Worm (Caenorhabditis elegans) whole organism, young adult: ENCODE measurements around the gene T13C2.7.

Experiments used
- C17E4.6 ChIP-seq: fragments of 200-800 bp; sonication (Bioruptor generic); IDR thresholded peaks from 2 replicates; pipeline ENCODE4 v1.3.6; 2022; ENCODE audit warnings: missing genetic modification reagents, missing genetic modification characterization, missing compliant biosample characterization
- D2030.7 ChIP-seq: fragments of 200-800 bp; sonication (Bioruptor generic); IDR thresholded peaks from 2 replicates; pipeline ENCODE4 v1.3.6; 2022; ENCODE audit warnings: missing genetic modification reagents, missing genetic modification characterization, missing compliant biosample characterization
- F22D6.2 ChIP-seq: sonication (generic microtip); optimal IDR thresholded peaks from 2 replicates; lab custom pipeline; 2016; ENCODE audit warnings: mild to moderate bottlenecking, missing genetic modification characterization, missing compliant biosample characterization
- F23B12.7 ChIP-seq: sonication (generic microtip); optimal IDR thresholded peaks from 2 replicates; lab custom pipeline; 2017; ENCODE audit warnings: missing genetic modification characterization, mild to moderate bottlenecking, missing compliant biosample characterization, antibody characterized with exemption, moderate library complexity; ENCODE audit not compliant: insufficient read depth
- K11D2.4 ChIP-seq: fragments of 200-800 bp; sonication (Bioruptor generic); IDR thresholded peaks from 2 replicates; pipeline ENCODE4 v1.3.6; 2022; ENCODE audit warnings: missing genetic modification reagents, missing genetic modification characterization, missing compliant biosample characterization
- Y53F4B.3 ChIP-seq: fragments of 200-800 bp; sonication (Bioruptor generic); IDR thresholded peaks from 2 replicates; pipeline ENCODE4 v1.3.6; 2022; ENCODE audit warnings: missing genetic modification reagents, missing genetic modification characterization, missing compliant biosample characterization
- Y56A3A.18 ChIP-seq: fragments of 200-800 bp; sonication (Bioruptor generic); IDR thresholded peaks from 2 replicates; pipeline ENCODE4 v1.3.6; 2022; ENCODE audit warnings: missing genetic modification reagents, missing genetic modification characterization, missing compliant biosample characterization
- Y79H2A.3 ChIP-seq: fragments of 200-800 bp; sonication (Bioruptor generic); conservative IDR thresholded peaks from 2 replicates; pipeline ENCODE4 v1.3.6; 2022; ENCODE audit warnings: missing genetic modification reagents, missing genetic modification characterization, missing compliant biosample characterization
- aptf-2 ChIP-seq: fragments of 200-800 bp; sonication (Bioruptor generic); conservative IDR thresholded peaks from 2 replicates; pipeline ENCODE4 v1.3.6; 2022; ENCODE audit warnings: missing genetic modification reagents, missing genetic modification characterization, missing compliant biosample characterization
- atf-7 ChIP-seq: sonication (generic microtip); optimal IDR thresholded peaks from 2 replicates; lab custom pipeline; 2017; ENCODE audit warnings: mild to moderate bottlenecking, missing genetic modification characterization, missing compliant biosample characterization
- attf-6 ChIP-seq: fragments of 200-800 bp; sonication (Bioruptor generic); IDR thresholded peaks from 2 replicates; pipeline ENCODE4 v1.3.6; 2022; ENCODE audit warnings: missing genetic modification reagents, missing genetic modification characterization, missing compliant biosample characterization
- bed-1 ChIP-seq: fragments of 200-800 bp; sonication (Bioruptor generic); IDR thresholded peaks from 2 replicates; pipeline ENCODE4 v1.3.6; 2022; ENCODE audit warnings: missing genetic modification reagents, missing genetic modification characterization, missing compliant biosample characterization
- ceh-91 ChIP-seq: fragments of 200-800 bp; sonication (Bioruptor generic); IDR thresholded peaks from 2 replicates; pipeline ENCODE4 v1.3.6; 2022; ENCODE audit warnings: missing genetic modification reagents, missing genetic modification characterization, missing compliant biosample characterization
- die-1 ChIP-seq: sonication (generic microtip); optimal IDR thresholded peaks from 2 replicates; lab custom pipeline; 2016; ENCODE audit warnings: missing genotype, mild to moderate bottlenecking, missing genetic modification characterization, missing compliant biosample characterization
- dpff-1 ChIP-seq: sonication (generic microtip); optimal IDR thresholded peaks from 2 replicates; lab custom pipeline; 2017; ENCODE audit warnings: mild to moderate bottlenecking, missing genetic modification characterization, missing compliant biosample characterization
- dpl-1 ChIP-seq: fragments of 150-350 bp; optimal IDR thresholded peaks from 2 replicates; lab custom pipeline; 2014; ENCODE audit warnings: missing biosample characterization, missing genetic modification reagents, missing genetic modification characterization
- gei-17 ChIP-seq: fragments of 200-800 bp; sonication (Bioruptor generic); optimal IDR thresholded peaks from 2 replicates; lab custom pipeline; 2018; ENCODE audit warnings: mild to moderate bottlenecking, missing genetic modification characterization, missing compliant biosample characterization
- hsf-1 ChIP-seq: fragments of 200-800 bp; sonication (Bioruptor generic); IDR thresholded peaks from 2 replicates; pipeline ENCODE4 v1.3.6; 2022; ENCODE audit warnings: missing genetic modification reagents, missing genetic modification characterization, missing compliant biosample characterization
- lin-35 ChIP-seq, 3 experiments: fragments of 150-350 bp in 2 of 3; sonication (generic microtip) in 1 of 3; optimal IDR thresholded peaks; 2 replicates each; lab custom pipeline; 2014 to 2018; ENCODE audit warnings: missing biosample characterization in 3 of 3, missing genetic modification characterization in 3 of 3, missing genetic modification reagents in 3 of 3
- lin-40 ChIP-seq: sonication (generic microtip); optimal IDR thresholded peaks from 2 replicates; lab custom pipeline; 2016; ENCODE audit warnings: missing genetic modification characterization, mild to moderate bottlenecking, missing compliant biosample characterization, missing genotype, missing genetic modification reagents
- lsy-27 ChIP-seq: sonication (generic microtip); optimal IDR thresholded peaks from 2 replicates; lab custom pipeline; 2017; ENCODE audit warnings: missing genetic modification characterization, mild to moderate bottlenecking, missing compliant biosample characterization, antibody characterized with exemption, missing genotype, borderline replicate concordance; ENCODE audit not compliant: insufficient read depth
- madf-3 ChIP-seq: fragments of 200-800 bp; sonication (Bioruptor generic); IDR thresholded peaks from 2 replicates; pipeline ENCODE4 v1.3.6; 2022; ENCODE audit warnings: missing genetic modification reagents, missing genetic modification characterization, missing compliant biosample characterization
- mel-28 ChIP-seq: sonication (generic microtip); optimal IDR thresholded peaks from 2 replicates; lab custom pipeline; 2016; ENCODE audit warnings: borderline replicate concordance, mild to moderate bottlenecking, missing genetic modification characterization, missing compliant biosample characterization
- mes-4 ChIP-seq: sonication (generic microtip); optimal IDR thresholded peaks from 2 replicates; lab custom pipeline; 2016; ENCODE audit warnings: missing genotype, missing genetic modification characterization, missing compliant biosample characterization
- nhr-120 ChIP-seq: fragments of 200-800 bp; sonication (Bioruptor generic); IDR thresholded peaks from 2 replicates; pipeline ENCODE4 v1.3.6; 2022; ENCODE audit warnings: missing genetic modification characterization, missing compliant biosample characterization
- nhr-179 ChIP-seq: sonication (generic microtip); optimal IDR thresholded peaks from 2 replicates; lab custom pipeline; 2016; ENCODE audit warnings: mild to moderate bottlenecking, missing genetic modification characterization, missing compliant biosample characterization
- nhr-80 ChIP-seq: sonication (generic microtip); optimal IDR thresholded peaks from 2 replicates; lab custom pipeline; 2016; ENCODE audit warnings: missing genetic modification characterization, missing compliant biosample characterization
- nhr-90 ChIP-seq: sonication (generic microtip); optimal IDR thresholded peaks from 2 replicates; lab custom pipeline; 2016; ENCODE audit warnings: missing genotype, mild to moderate bottlenecking, missing genetic modification characterization, missing compliant biosample characterization
- rcor-1 ChIP-seq: fragments of 200-800 bp; sonication (Bioruptor generic); IDR thresholded peaks from 2 replicates; pipeline ENCODE4 v1.3.6; 2022; ENCODE audit warnings: missing genetic modification reagents, missing genetic modification characterization, missing compliant biosample characterization
- rec-8 ChIP-seq, 2 experiments: sonication (generic microtip); optimal IDR thresholded peaks; 2 replicates each; lab custom pipeline; 2016; ENCODE audit warnings: mild to moderate bottlenecking in 2 of 2, missing genetic modification characterization in 2 of 2, missing genetic modification reagents in 2 of 2, missing genotype in 2 of 2, missing biosample characterization in 1 of 2, missing compliant biosample characterization in 1 of 2, moderate library complexity in 1 of 2
- snpc-1.3 ChIP-seq: sonication (generic microtip); optimal IDR thresholded peaks from 2 replicates; lab custom pipeline; 2017; ENCODE audit warnings: missing genetic modification characterization, mild to moderate bottlenecking, missing compliant biosample characterization, antibody characterized with exemption, moderate library complexity, missing genotype, missing genetic modification reagents; ENCODE audit not compliant: insufficient read depth
- snpc-3.4 ChIP-seq: sonication (generic microtip); optimal IDR thresholded peaks from 2 replicates; lab custom pipeline; 2017; ENCODE audit warnings: missing genetic modification characterization, mild to moderate bottlenecking, missing compliant biosample characterization, antibody characterized with exemption, moderate library complexity, missing genotype, missing genetic modification reagents
- snpc-4 ChIP-seq, 5 experiments: fragments of 150-350 bp in 1 of 5; sonication (generic microtip) in 4 of 5; optimal IDR thresholded peaks; 2 replicates each; lab custom pipeline; 2014 to 2018; ENCODE audit warnings: missing genetic modification characterization in 5 of 5, missing biosample characterization in 3 of 5, antibody characterized with exemption in 2 of 5, mild to moderate bottlenecking in 2 of 5, missing compliant biosample characterization in 2 of 5, missing genotype in 2 of 5, moderate library complexity in 2 of 5, missing genetic modification reagents in 1 of 5
- unc-130 ChIP-seq: sonication (generic microtip); optimal IDR thresholded peaks from 2 replicates; lab custom pipeline; 2016; ENCODE audit warnings: missing genetic modification reagents, missing genetic modification characterization, missing compliant biosample characterization
- ztf-18 ChIP-seq: sonication (generic microtip); optimal IDR thresholded peaks from 2 replicates; lab custom pipeline; 2016; ENCODE audit warnings: missing genotype, mild to moderate bottlenecking, missing genetic modification characterization, missing compliant biosample characterization

T13C2.7 gene

DNA sequence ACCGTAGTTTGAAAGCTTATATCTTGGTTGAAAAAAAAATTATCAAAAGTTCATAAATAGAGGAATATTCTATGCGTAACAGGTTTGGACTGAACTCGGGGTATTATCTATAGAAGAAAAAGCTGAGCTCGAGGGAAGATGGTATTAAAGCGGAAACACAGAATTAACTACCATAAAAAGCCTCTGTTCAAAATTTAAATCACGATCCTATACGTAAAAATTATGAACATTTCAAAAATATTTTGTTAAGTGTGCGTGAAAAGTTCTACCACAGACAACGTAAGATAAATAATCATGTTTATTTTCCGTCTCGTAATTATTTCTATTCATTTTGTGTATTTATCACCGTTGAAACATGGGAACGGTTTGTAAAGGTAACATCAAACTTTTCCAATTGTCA is 32.8 kb upstream of the T13C2.7 start, which contains the start of gene F41G3.5:
Gene F41G3.5 (plus strand): TSS at position 301 of the 400 bp plus-strand sequence.
- TF ChIP-seq K11D2.4 (GFP tag; lab: Robert Waterston, UW) (no peak), attf-6 (GFP tag; lab: Robert Waterston, UW) (no peak), lsy-27 (tag; lab: Kevin White, UChicago) (no peak), gei-17 (GFP tag; lab: Kevin White, UChicago) (no peak), die-1 (tag; lab: Kevin White, UChicago) (no peak), snpc-4 (GFP tag; optimal IDR thresholded peaks at IDR 0.05; lab: Kevin White, UChicago) (no peak), snpc-4 (tag; optimal IDR thresholded peaks at IDR 0.05; lab: Kevin White, UChicago) (no peak), Y53F4B.3 (GFP tag; lab: Robert Waterston, UW) (no peak), Y79H2A.3 (no peak), nhr-179 (tag; lab: Kevin White, UChicago) (no peak), dpl-1 (GFP tag; lab: Kevin White, UChicago) (no peak), lin-40 (tag; lab: Kevin White, UChicago) (no peak), bed-1 (no peak), madf-3 (GFP tag; lab: Robert Waterston, UW) (no peak), rcor-1 (GFP tag; lab: Robert Waterston, UW) (no peak), nhr-120 (GFP tag; lab: Robert Waterston, UW) (no peak), F22D6.2 (tag; lab: Kevin White, UChicago) (no peak), Y56A3A.18 (GFP tag; lab: Robert Waterston, UW) (no peak), snpc-1.3 (tag; lab: Kevin White, UChicago) (no peak)

DNA sequence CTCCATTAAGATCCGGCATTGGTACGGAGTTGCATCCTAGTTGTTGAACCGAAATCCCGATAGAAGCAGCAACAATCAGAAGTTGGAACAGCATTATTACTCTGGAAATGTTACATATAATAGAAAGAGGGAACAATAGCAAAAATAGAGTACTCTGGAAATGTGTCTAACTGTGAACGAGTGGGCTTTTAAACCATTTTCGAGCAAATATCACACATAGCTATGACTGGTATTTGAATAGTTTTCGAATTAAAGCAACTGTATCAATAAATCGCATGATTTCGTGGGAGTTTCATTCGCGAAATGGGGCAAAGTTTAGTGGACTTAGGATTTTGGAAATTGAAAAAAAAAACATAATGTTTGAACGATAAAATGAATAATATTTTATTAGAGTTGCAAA is 29.8 kb upstream of the T13C2.7 start, which contains the start of gene F41G3.10:
Gene F41G3.10 (minus strand): TSS at position 101 of the 400 bp plus-strand sequence.
- no peak for TF ChIP-seq snpc-3.4 (tag; lab: Kevin White, UChicago)
- no peak for TF ChIP-seq F22D6.2 (tag; lab: Kevin White, UChicago)
- TF ChIP-seq hsf-1 (GFP tag; lab: Robert Waterston, UW): no peak
- TF ChIP-seq dpff-1 (tag; lab: Kevin White, UChicago): no peak
- no peak for TF ChIP-seq mes-4
- no peak for TF ChIP-seq ceh-91
- no peak for TF ChIP-seq atf-7
- no peak for TF ChIP-seq F23B12.7 (tag; lab: Kevin White, UChicago)
- no peak for TF ChIP-seq rec-8 (tag; optimal IDR thresholded peaks at IDR 0.05; lab: Kevin White, UChicago)

DNA sequence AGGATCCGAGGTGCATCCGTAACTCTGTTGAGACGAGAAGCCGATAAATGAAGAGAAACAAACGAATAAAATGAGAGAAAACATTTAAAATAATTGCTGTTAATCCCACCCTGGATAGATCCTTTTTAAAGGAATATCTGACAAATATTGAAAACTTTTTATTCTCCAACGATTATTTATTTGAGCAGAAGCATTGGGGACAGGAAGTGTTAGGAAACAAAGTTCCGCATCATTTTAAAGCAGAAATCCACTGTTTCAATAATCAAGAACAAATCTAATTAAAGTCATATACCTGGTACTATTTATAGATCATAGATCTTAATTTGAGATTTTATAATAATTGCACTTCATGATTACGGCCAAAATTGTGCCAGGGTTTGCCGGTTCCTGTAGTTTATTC is 28.3 kb upstream of the T13C2.7 start, which contains the start of gene F41G3.20:
Gene F41G3.20 (minus strand): TSS at position 101 of the 400 bp plus-strand sequence.
- TF ChIP-seq aptf-2 (GFP tag; lab: Robert Waterston, UW) (no peak), mes-4 (no peak), ztf-18 (tag; lab: Kevin White, UChicago) (no peak), lin-35 (GFP tag; optimal IDR thresholded peaks at IDR 0.05; lab: Kevin White, UChicago) (no peak), mel-28 (tag; lab: Kevin White, UChicago) (no peak), nhr-90 (tag; lab: Kevin White, UChicago) (no peak), D2030.7 (no peak), nhr-179 (tag; lab: Kevin White, UChicago) (no peak), nhr-80 (tag; lab: Kevin White, UChicago) (no peak), rcor-1 (GFP tag; lab: Robert Waterston, UW) (no peak), C17E4.6 (GFP tag; lab: Robert Waterston, UW) (no peak), unc-130 (GFP tag; lab: Kevin White, UChicago) (no peak)
